Worm (Caenorhabditis elegans): Measurements from ENCODE around the gene ina-1.

Gene ina-1

ce11 chrIII:9191091-9191490, 18.5 kb upstream of the ina-1 start, which contains the start of gene cls-3:
TSS of gene cls-3 (minus strand) at chrIII:9191109.
- TF ChIP-seq fkh-6 (tag; optimal IDR thresholded peaks at IDR 0.05) (peak; percentile 19), ceh-31 (tag; optimal IDR thresholded peaks at IDR 0.05) (peak; percentile 62), unc-42 (tag; optimal IDR thresholded peaks at IDR 0.05) (peak; percentile 69), che-1 (tag; optimal IDR thresholded peaks at IDR 0.05) (peak; percentile 9), pha-4 (tag; optimal IDR thresholded peaks at IDR 0.05) (no peak), pros-1 (tag; optimal IDR thresholded peaks at IDR 0.05) (no peak), tbx-2 (tag; optimal IDR thresholded peaks at IDR 0.05) (peak; percentile 41), dve-1 (tag; optimal IDR thresholded peaks at IDR 0.05) (no peak), hlh-6 (tag; optimal IDR thresholded peaks at IDR 0.05) (no peak), lim-6 (tag; optimal IDR thresholded peaks at IDR 0.05) (no peak), C08G9.2 (tag; optimal IDR thresholded peaks at IDR 0.05) (peak; percentile 58), sdc-2 (tag; optimal IDR thresholded peaks at IDR 0.05) (no peak), hlh-8 (tag; optimal IDR thresholded peaks at IDR 0.05) (peak; percentile 71), K02D7.2 (tag; optimal IDR thresholded peaks at IDR 0.05) (no peak), T23F11.4 (GFP tag; optimal IDR thresholded peaks at IDR 0.05) (no peak), ceh-22 (tag; optimal IDR thresholded peaks at IDR 0.05) (no peak), ceh-34 (tag; optimal IDR thresholded peaks at IDR 0.05) (peak; percentile 8), rnt-1 (tag; optimal IDR thresholded peaks at IDR 0.05) (peak; percentile 27), syd-9 (tag; optimal IDR thresholded peaks at IDR 0.05) (no peak), odd-2 (tag; optimal IDR thresholded peaks at IDR 0.05) (no peak)

ce11 chrIII:9185722-9186121, 13.1 kb upstream of the ina-1 start, which contains the start of gene ZC84.7:
TSS of gene ZC84.7 (plus strand) at chrIII:9186022.
- no peak for TF ChIP-seq hlh-15 (tag; optimal IDR thresholded peaks at IDR 0.05)
- no peak for TF ChIP-seq F13H6.1 (tag; optimal IDR thresholded peaks at IDR 0.05)
- TF ChIP-seq sdc-2 (tag; optimal IDR thresholded peaks at IDR 0.05), result no peak
- TF ChIP-seq unc-55 (GFP tag; optimal IDR thresholded peaks at IDR 0.05), result no peak
- TF ChIP-seq hlh-6 (tag; optimal IDR thresholded peaks at IDR 0.05), result no peak

ce11 chrIII:9181246-9181645, 8.6 kb upstream of the ina-1 start, which contains the start of gene tax-4:
TSS of gene tax-4 (plus strand) at chrIII:9181546.
- TF ChIP-seq nhr-11 (tag; optimal IDR thresholded peaks at IDR 0.05), result no peak
- no peak for TF ChIP-seq ceh-14 (tag; optimal IDR thresholded peaks at IDR 0.05)
- no peak for TF ChIP-seq fkh-6 (tag; optimal IDR thresholded peaks at IDR 0.05)
- no peak for TF ChIP-seq gmeb-2 (tag; optimal IDR thresholded peaks at IDR 0.05)
- TF ChIP-seq pha-2 (tag; optimal IDR thresholded peaks at IDR 0.05), result no peak
- TF ChIP-seq pros-1 (tag; optimal IDR thresholded peaks at IDR 0.05), result no peak
- no peak for TF ChIP-seq ztf-16 (tag; optimal IDR thresholded peaks at IDR 0.05)
- TF ChIP-seq lin-11 (tag; optimal IDR thresholded peaks at IDR 0.05), result no peak

ce11 chrIII:9177874-9178273, 5.3 kb upstream of the ina-1 start:
- TF ChIP-seq hlh-6 (tag; optimal IDR thresholded peaks at IDR 0.05), result no peak
- no peak for TF ChIP-seq madf-2 (tag; optimal IDR thresholded peaks at IDR 0.05)
- no peak for TF ChIP-seq ceh-19 (GFP tag; optimal IDR thresholded peaks at IDR 0.05)
- no peak for TF ChIP-seq ceh-45 (GFP tag; IDR thresholded peaks at IDR 0.05)
- TF ChIP-seq unc-55 (GFP tag; optimal IDR thresholded peaks at IDR 0.05), result peak; percentile 44
- TF ChIP-seq ceh-6 (GFP tag; optimal IDR thresholded peaks at IDR 0.05), result no peak
- TF ChIP-seq unc-86 (tag; optimal IDR thresholded peaks at IDR 0.05), result no peak

- TF ChIP-seq hlh-30 (tag; optimal IDR thresholded peaks at IDR 0.05; ENCODE audit: insufficient read depth) (no peak), F13H6.1 (tag; optimal IDR thresholded peaks at IDR 0.05) (no peak), elt-2 (tag; optimal IDR thresholded peaks at IDR 0.05) (no peak), syd-9 (tag; optimal IDR thresholded peaks at IDR 0.05) (peak; percentile 22)
Measured at ce11 chrIII:9176008-9176407, 3.4 kb upstream of the ina-1 start.

Data from whole organism, late embryonic.